Fruit fly (Drosophila melanogaster) whole organism, embryonic: ENCODE results near the gene Atac2.
A peak's percentile ranks its signal among the peaks of the same experiment; 100 is the strongest.

ENCODE experiments used
- Antp ChIP-seq: fragments of 200-800 bp; sonication (Bioruptor generic); optimal IDR thresholded peaks from 3 replicates; lab custom pipeline; 2016; ENCODE audit warnings: missing biosample characterization, missing genetic modification characterization
- Atf3 ChIP-seq: fragments of 200-800 bp; sonication (Bioruptor generic); optimal IDR thresholded peaks from 3 replicates; lab custom pipeline; 2016; ENCODE audit warnings: missing biosample characterization, missing genetic modification characterization
- BtbVII ChIP-seq: fragments of 200-800 bp; sonication (Bioruptor generic); optimal IDR thresholded peaks from 3 replicates; lab custom pipeline; 2017; ENCODE audit warnings: missing biosample characterization, mild to moderate bottlenecking, missing genetic modification characterization
- Bteb2 ChIP-seq: fragments of 200-800 bp; sonication (Bioruptor generic); optimal IDR thresholded peaks from 2 replicates; lab custom pipeline; 2016; ENCODE audit warnings: missing biosample characterization, missing genetic modification characterization
- CG10959 ChIP-seq: fragments of 200-800 bp; sonication (Bioruptor generic); IDR thresholded peaks from 2 replicates; pipeline ENCODE4 v1.3.6; 2022; ENCODE audit warnings: missing biosample characterization, missing genetic modification characterization
- CG11560 ChIP-seq: fragments of 200-800 bp; sonication (Bioruptor generic); IDR thresholded peaks from 3 replicates; pipeline ENCODE4 v1.3.6; 2022; ENCODE audit warnings: missing biosample characterization, missing genetic modification characterization
- CG11696 ChIP-seq: fragments of 200-800 bp; sonication (Bioruptor generic); IDR thresholded peaks from 2 replicates; pipeline ENCODE4 v1.3.6; 2022; ENCODE audit warnings: missing biosample characterization, missing genetic modification characterization
- CG1233 ChIP-seq: fragments of 200-800 bp; sonication (Bioruptor generic); optimal IDR thresholded peaks from 4 replicates; lab custom pipeline; 2018; ENCODE audit warnings: missing biosample characterization, mild to moderate bottlenecking, missing genetic modification characterization
- CG12769 ChIP-seq: fragments of 200-800 bp; sonication (Bioruptor generic); optimal IDR thresholded peaks from 2 replicates; lab custom pipeline; 2019; ENCODE audit warnings: missing biosample characterization, mild to moderate bottlenecking, missing genetic modification characterization, moderate library complexity
- CG13624 ChIP-seq: fragments of 200-800 bp; sonication (Bioruptor generic); optimal IDR thresholded peaks from 2 replicates; lab custom pipeline; 2016; ENCODE audit warnings: missing biosample characterization, missing genetic modification characterization
- CG14441 ChIP-seq: fragments of 200-800 bp; sonication (Bioruptor generic); IDR thresholded peaks from 2 replicates; pipeline ENCODE4 v1.3.6; 2022; ENCODE audit warnings: missing biosample characterization, missing genetic modification characterization
- CG15269 ChIP-seq: fragments of 200-800 bp; sonication (Bioruptor generic); optimal IDR thresholded peaks from 2 replicates; lab custom pipeline; 2018; ENCODE audit warnings: missing biosample characterization, mild to moderate bottlenecking, missing genetic modification characterization, moderate library complexity
- CG16813 ChIP-seq: fragments of 200-800 bp; sonication (Bioruptor generic); IDR thresholded peaks from 3 replicates; pipeline ENCODE4 v1.3.6; 2022; ENCODE audit warnings: missing biosample characterization, missing genetic modification characterization; ENCODE audit not compliant: partially characterized antibody
- CG2875 ChIP-seq: fragments of 200-800 bp; sonication (Bioruptor generic); optimal IDR thresholded peaks from 2 replicates; lab custom pipeline; 2017; ENCODE audit warnings: missing biosample characterization, mild to moderate bottlenecking, missing genetic modification characterization, missing genetic modification reagents
- CG30403 ChIP-seq: fragments of 200-800 bp; sonication (Bioruptor generic); optimal IDR thresholded peaks from 3 replicates; lab custom pipeline; 2016; ENCODE audit warnings: missing biosample characterization, missing genetic modification characterization
- CG31441 ChIP-seq: fragments of 200-800 bp; sonication (Bioruptor generic); IDR thresholded peaks from 2 replicates; pipeline ENCODE4 v1.3.6; 2022; ENCODE audit warnings: missing biosample characterization, missing genetic modification characterization
- CG32772 ChIP-seq: fragments of 200-800 bp; sonication (Bioruptor generic); IDR thresholded peaks from 2 replicates; pipeline ENCODE4 v1.3.6; 2022; ENCODE audit warnings: missing biosample characterization, missing genetic modification characterization
- CG34422 ChIP-seq: fragments of 200-800 bp; sonication (Bioruptor generic); IDR thresholded peaks from 3 replicates; pipeline ENCODE4 v1.3.6; 2022; ENCODE audit warnings: missing biosample characterization, missing genetic modification characterization
- CG4854 ChIP-seq: fragments of 200-800 bp; sonication (Bioruptor generic); optimal IDR thresholded peaks from 2 replicates; lab custom pipeline; 2016; ENCODE audit warnings: missing biosample characterization, missing genetic modification characterization, inconsistent platforms
- CG7372 ChIP-seq: fragments of 200-800 bp; sonication (Bioruptor generic); IDR thresholded peaks from 2 replicates; pipeline ENCODE4 v1.3.6; 2022; ENCODE audit warnings: missing biosample characterization, missing genetic modification characterization
- CG7556 ChIP-seq: fragments of 200-800 bp; sonication (Bioruptor generic); optimal IDR thresholded peaks from 2 replicates; lab custom pipeline; 2017; ENCODE audit warnings: missing biosample characterization, mild to moderate bottlenecking, missing genetic modification characterization
- CG7987 ChIP-seq: fragments of 200-800 bp; sonication (Bioruptor generic); optimal IDR thresholded peaks from 2 replicates; lab custom pipeline; 2018; ENCODE audit warnings: missing biosample characterization, mild to moderate bottlenecking, missing genetic modification characterization, moderate library complexity
- Drgx ChIP-seq: fragments of 200-800 bp; sonication (Bioruptor generic); IDR thresholded peaks from 2 replicates; pipeline ENCODE4 v1.3.6; 2022; ENCODE audit warnings: missing biosample characterization, missing genetic modification characterization
- ERR ChIP-seq: fragments of 200-800 bp; sonication (Bioruptor generic); optimal IDR thresholded peaks from 2 replicates; lab custom pipeline; 2016; ENCODE audit warnings: missing biosample characterization, missing genetic modification characterization
- Ets65A ChIP-seq: fragments of 200-800 bp; sonication (Bioruptor generic); peaks from one replicate; lab custom pipeline; 2016; ENCODE audit warnings: missing biosample characterization, missing genetic modification characterization
- H15 ChIP-seq: fragments of 200-800 bp; sonication (Bioruptor generic); IDR thresholded peaks from 3 replicates; pipeline ENCODE4 v1.3.6; 2022; ENCODE audit warnings: missing biosample characterization, missing genetic modification characterization
- HLH3B ChIP-seq: fragments of 200-800 bp; sonication (Bioruptor generic); IDR thresholded peaks from 2 replicates; pipeline ENCODE4 v1.3.6; 2022; ENCODE audit warnings: missing biosample characterization, missing genetic modification characterization
- Hr39 ChIP-seq: fragments of >200 bp; optimal IDR thresholded peaks from 2 replicates; lab custom pipeline; 2017
- Max ChIP-seq: fragments of 200-800 bp; sonication (Bioruptor generic); optimal IDR thresholded peaks from 2 replicates; lab custom pipeline; 2016; ENCODE audit warnings: missing biosample characterization, mild to moderate bottlenecking, missing genetic modification characterization
- Ptx1 ChIP-seq: fragments of 200-800 bp; sonication (Bioruptor generic); IDR thresholded peaks from 2 replicates; pipeline ENCODE4 v1.3.6; 2022; ENCODE audit warnings: missing biosample characterization, missing genetic modification characterization
- Scr ChIP-seq: fragments of 200-800 bp; sonication (Bioruptor generic); IDR thresholded peaks from 2 replicates; pipeline ENCODE4 v1.3.6; 2022; ENCODE audit warnings: missing biosample characterization, missing genetic modification characterization; ENCODE audit not compliant: partially characterized antibody
- Sry-β ChIP-seq: fragments of 200-800 bp; sonication (Bioruptor generic); optimal IDR thresholded peaks from 2 replicates; lab custom pipeline; 2018; ENCODE audit warnings: missing biosample characterization, mild to moderate bottlenecking, missing genetic modification characterization, moderate library complexity
- Ssrp ChIP-seq: fragments of 200-800 bp; sonication (Bioruptor generic); optimal IDR thresholded peaks from 2 replicates; lab custom pipeline; 2018; ENCODE audit warnings: missing biosample characterization, mild to moderate bottlenecking, missing genetic modification characterization, moderate library complexity
- Xbp1 ChIP-seq: fragments of 200-800 bp; sonication (Bioruptor generic); optimal IDR thresholded peaks from 3 replicates; lab custom pipeline; 2016; ENCODE audit warnings: missing biosample characterization, mild to moderate bottlenecking, missing genetic modification characterization
- bab2 ChIP-seq: fragments of 200-800 bp; sonication (Bioruptor generic); optimal IDR thresholded peaks from 2 replicates; lab custom pipeline; 2016; ENCODE audit warnings: missing biosample characterization, missing genetic modification characterization
- bbx ChIP-seq: fragments of 200-800 bp; sonication (Bioruptor generic); IDR thresholded peaks from 2 replicates; pipeline ENCODE4 v1.3.6; 2022; ENCODE audit warnings: missing biosample characterization, missing genetic modification characterization; ENCODE audit not compliant: partially characterized antibody
- btn ChIP-seq: fragments of 200-800 bp; sonication (Bioruptor generic); optimal IDR thresholded peaks from 2 replicates; lab custom pipeline; 2016; ENCODE audit warnings: missing biosample characterization, missing genetic modification characterization
- insv ChIP-seq, 2 experiments: fragments of 200-800 bp; sonication (Bioruptor generic); optimal IDR thresholded peaks; 3 replicates each; lab custom pipeline; 2016 to 2018; ENCODE audit warnings: missing biosample characterization in 2 of 2, missing genetic modification characterization in 2 of 2
- kah ChIP-seq: fragments of 200-800 bp; sonication (Bioruptor generic); optimal IDR thresholded peaks from 2 replicates; lab custom pipeline; 2018; ENCODE audit warnings: missing biosample characterization, mild to moderate bottlenecking, missing genetic modification characterization
- kni ChIP-seq: fragments of 200-800 bp; sonication (Bioruptor generic); optimal IDR thresholded peaks from 3 replicates; lab custom pipeline; 2017; ENCODE audit warnings: mild to moderate bottlenecking, missing biosample characterization, missing genetic modification reagents, missing genetic modification characterization
- onecut ChIP-seq: fragments of 200-800 bp; sonication (Bioruptor generic); IDR thresholded peaks from 2 replicates; pipeline ENCODE4 v1.3.6; 2022; ENCODE audit warnings: missing biosample characterization, missing genetic modification characterization
- psq ChIP-seq: fragments of 200-800 bp; sonication (Bioruptor generic); optimal IDR thresholded peaks from 2 replicates; lab custom pipeline; 2017; ENCODE audit warnings: missing biosample characterization, missing genetic modification characterization
- salm ChIP-seq: fragments of 200-800 bp; sonication (Bioruptor generic); optimal IDR thresholded peaks from 2 replicates; lab custom pipeline; 2018; ENCODE audit warnings: missing biosample characterization, mild to moderate bottlenecking, missing genetic modification characterization
- scrt ChIP-seq: fragments of 200-800 bp; sonication (Bioruptor generic); optimal IDR thresholded peaks from 2 replicates; lab custom pipeline; 2018; ENCODE audit warnings: missing biosample characterization, mild to moderate bottlenecking, missing genetic modification characterization, moderate library complexity
- sens-2 ChIP-seq: fragments of 200-800 bp; sonication (Bioruptor generic); IDR thresholded peaks from 2 replicates; pipeline ENCODE4 v1.3.6; 2022; ENCODE audit warnings: missing biosample characterization, missing genetic modification characterization
- sim ChIP-seq: fragments of 200-800 bp; sonication (Bioruptor generic); IDR thresholded peaks from 2 replicates; pipeline ENCODE4 v1.3.6; 2022; ENCODE audit warnings: missing biosample characterization, missing genetic modification characterization
- tin ChIP-seq: fragments of 200-800 bp; sonication (Bioruptor generic); optimal IDR thresholded peaks from 3 replicates; lab custom pipeline; 2016; ENCODE audit warnings: missing biosample characterization, missing genetic modification characterization
- vvl ChIP-seq: fragments of 200-800 bp; sonication (Bioruptor generic); IDR thresholded peaks from 2 replicates; pipeline ENCODE4 v1.3.6; 2022; ENCODE audit warnings: missing biosample characterization, missing genetic modification characterization
- z ChIP-seq: fragments of 200-800 bp; sonication (Bioruptor generic); IDR thresholded peaks from 3 replicates; pipeline ENCODE4 v1.3.6; 2022; ENCODE audit warnings: missing biosample characterization, missing genetic modification characterization
- zen2 ChIP-seq: fragments of 200-800 bp; sonication (Bioruptor generic); IDR thresholded peaks from 3 replicates; pipeline ENCODE4 v1.3.6; 2022; ENCODE audit warnings: missing biosample characterization, missing genetic modification characterization; ENCODE audit not compliant: partially characterized antibody

The Atac2 gene

DNA sequence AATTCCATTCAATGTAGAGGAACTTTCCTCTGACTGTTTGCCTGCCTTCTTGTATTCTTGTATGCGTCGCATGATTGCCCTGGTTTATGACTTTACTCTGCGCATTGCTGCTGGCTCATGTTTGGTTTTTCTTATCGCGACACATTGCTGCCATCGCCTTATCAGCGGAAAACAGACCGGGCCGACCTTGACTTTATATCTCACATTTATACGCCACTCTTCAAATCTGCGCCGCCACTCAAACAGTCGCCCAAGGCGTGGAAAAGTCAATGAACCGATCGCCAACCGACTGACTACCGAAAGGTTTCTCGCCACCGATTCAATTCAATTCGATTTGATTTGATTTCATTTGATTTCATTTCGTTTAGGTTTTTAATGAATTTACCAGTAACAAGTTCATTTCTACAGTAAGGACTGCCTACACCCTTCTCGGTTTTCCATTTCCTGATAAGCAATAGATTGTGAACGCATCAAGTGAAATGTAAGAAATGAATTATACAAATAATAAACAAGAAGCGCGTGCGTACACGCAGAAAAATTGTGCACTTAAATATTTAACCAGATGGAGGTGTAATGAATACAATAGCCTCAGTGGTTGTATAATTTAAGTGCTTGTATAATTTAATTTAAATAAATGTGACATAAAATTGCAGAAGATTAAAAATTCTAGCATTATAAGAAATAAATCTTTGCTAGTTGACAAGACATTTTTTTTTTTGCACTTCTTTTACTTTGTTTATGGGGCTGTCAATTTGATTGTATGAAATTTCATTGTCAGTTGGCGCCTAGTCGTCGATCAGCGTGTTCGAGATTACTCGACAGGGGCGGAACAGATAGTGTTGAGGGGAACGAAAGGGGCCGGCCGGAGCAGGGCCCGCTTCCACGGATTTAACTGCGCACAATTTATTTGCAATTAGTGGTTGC lies 45.6 kb downstream of the Atac2 start:
- TF ChIP-seq CG11696 (GFP tag; lab: Robert Waterston, UW): no peak
- TF ChIP-seq CG34422 (GFP tag; lab: Robert Waterston, UW): 0 out of 3 replicates have a peak, but pooled peaks have one; percentile 15
- TF ChIP-seq bbx: no peak; the same call in 1 of the 2 replicates
- no peak for TF ChIP-seq scrt (GFP tag; lab: Kevin White, UChicago)
- peak; percentile 46 for TF ChIP-seq Max (GFP tag; lab: Kevin White, UChicago)
- TF ChIP-seq Drgx (GFP tag; lab: Robert Waterston, UW): no peak
- TF ChIP-seq onecut (GFP tag; lab: Robert Waterston, UW): no peak
- no peak for TF ChIP-seq CG11560 (tag; lab: Robert Waterston, UW)
- TF ChIP-seq CG7987 (GFP tag; lab: Kevin White, UChicago): peak; percentile 44
- no peak for TF ChIP-seq Ssrp
- TF ChIP-seq zen2: no peak
- no peak for TF ChIP-seq z (GFP tag; lab: Robert Waterston, UW)
- TF ChIP-seq BtbVII (GFP tag; lab: Kevin White, UChicago): no peak
- no peak for TF ChIP-seq CG15269 (tag; lab: Kevin White, UChicago)
- no peak for TF ChIP-seq CG7372 (GFP tag; lab: Robert Waterston, UW)
- TF ChIP-seq HLH3B (GFP tag; lab: Robert Waterston, UW): no peak
- TF ChIP-seq kah (GFP tag; lab: Kevin White, UChicago): no peak
- TF ChIP-seq Hr39: no peak
- TF ChIP-seq salm: no peak
- peak; percentile 46 for TF ChIP-seq CG30403 (GFP tag; lab: Kevin White, UChicago)
- TF ChIP-seq kni (GFP tag; lab: Kevin White, UChicago): no peak
- TF ChIP-seq vvl (GFP tag; lab: Robert Waterston, UW): peak; percentile 37; the same call in 1 of the 2 replicates
- TF ChIP-seq CG7556 (GFP tag; lab: Kevin White, UChicago): peak; percentile 32
- no peak for TF ChIP-seq insv (GFP tag; optimal IDR thresholded peaks at IDR 0.05; lab: Kevin White, UChicago)
- no peak for TF ChIP-seq ERR (GFP tag; lab: Kevin White, UChicago)
- TF ChIP-seq psq (GFP tag; lab: Kevin White, UChicago): no peak
- TF ChIP-seq Scr (GFP tag; lab: Robert Waterston, UW): no peak
- TF ChIP-seq Sry-β (GFP tag; lab: Kevin White, UChicago): no peak
- no peak for TF ChIP-seq tin (GFP tag; lab: Kevin White, UChicago)
- no peak for TF ChIP-seq H15 (GFP tag; lab: Robert Waterston, UW)
- TF ChIP-seq Bteb2: no peak
- TF ChIP-seq Xbp1 (GFP tag; lab: Kevin White, UChicago): peak; percentile 0
- TF ChIP-seq bab2 (GFP tag; lab: Kevin White, UChicago): peak; percentile 37
- TF ChIP-seq CG4854 (GFP tag; lab: Kevin White, UChicago): no peak
- no peak for TF ChIP-seq Ptx1 (GFP tag; lab: Robert Waterston, UW)
- TF ChIP-seq CG2875: no peak
- no peak for TF ChIP-seq CG32772 (GFP tag; lab: Robert Waterston, UW)
- peak; percentile 41; the same call in 1 of the 2 replicates for TF ChIP-seq CG31441 (GFP tag; lab: Robert Waterston, UW)
- TF ChIP-seq Ets65A (GFP tag; lab: Kevin White, UChicago): no peak
- TF ChIP-seq CG13624 (GFP tag; lab: Kevin White, UChicago): no peak
- no peak for TF ChIP-seq CG10959 (GFP tag; lab: Robert Waterston, UW)
- TF ChIP-seq sens-2 (GFP tag; lab: Robert Waterston, UW): peak; percentile 52; the same call in 1 of the 2 replicates
- TF ChIP-seq CG14441 (GFP tag; lab: Robert Waterston, UW): no peak
- TF ChIP-seq CG16813 (GFP tag; lab: Robert Waterston, UW): peak; percentile 39; the same call in 1 of the 3 replicates
- TF ChIP-seq CG1233 (GFP tag; lab: Kevin White, UChicago): peak; percentile 33
- TF ChIP-seq Atf3 (GFP tag; lab: Kevin White, UChicago): no peak
- no peak for TF ChIP-seq Antp (GFP tag; lab: Kevin White, UChicago)
- TF ChIP-seq CG12769 (tag; lab: Kevin White, UChicago): no peak
- no peak for TF ChIP-seq btn (GFP tag; lab: Kevin White, UChicago)
- no peak for TF ChIP-seq sim (GFP tag; lab: Robert Waterston, UW)
